Worm (Caenorhabditis elegans) whole organism, L1 larva: ENCODE measurements around the gene sqv-4.

Experiments used
- C16A3.4 ChIP-seq: fragments of 150-350 bp; optimal IDR thresholded peaks from 2 replicates; lab custom pipeline; 2014; ENCODE audit warnings: missing biosample characterization, missing genetic modification characterization
- C34B4.2 ChIP-seq: sonication (generic microtip); optimal IDR thresholded peaks from 2 replicates; lab custom pipeline; 2017; ENCODE audit warnings: mild to moderate bottlenecking, missing genetic modification characterization, missing compliant biosample characterization
- F16B12.6 ChIP-seq: fragments of 150-350 bp; optimal IDR thresholded peaks from 2 replicates; lab custom pipeline; 2014; ENCODE audit warnings: missing biosample characterization, missing genetic modification characterization
- Y116A8C.19 ChIP-seq: sonication (generic microtip); optimal IDR thresholded peaks from 2 replicates; lab custom pipeline; 2016; ENCODE audit warnings: missing compliant biosample characterization, missing genetic modification characterization, borderline replicate concordance
- aha-1 ChIP-seq: fragments of 150-350 bp; optimal IDR thresholded peaks from 2 replicates; lab custom pipeline; 2014; ENCODE audit warnings: missing biosample characterization, missing genetic modification characterization
- aly-2 ChIP-seq: fragments of 150-350 bp; optimal IDR thresholded peaks from 2 replicates; lab custom pipeline; 2014; ENCODE audit warnings: missing biosample characterization, missing genetic modification characterization
- blmp-1 ChIP-seq: fragments of 150-350 bp; optimal IDR thresholded peaks from 2 replicates; lab custom pipeline; 2014; ENCODE audit warnings: missing biosample characterization, missing genetic modification characterization
- ceh-63 ChIP-seq: fragments of 200-800 bp; sonication (Bioruptor generic); optimal IDR thresholded peaks from 2 replicates; lab custom pipeline; 2018; ENCODE audit warnings: mild to moderate bottlenecking, missing genetic modification characterization, missing compliant biosample characterization
- ceh-82 ChIP-seq, 3 experiments: fragments of 150-350 bp in 1 of 3; sonication (generic microtip) in 2 of 3; optimal IDR thresholded peaks; 2 replicates each; lab custom pipeline; 2014 to 2017; ENCODE audit warnings: missing biosample characterization in 3 of 3, missing genetic modification characterization in 3 of 3
- ceh-90 ChIP-seq: sonication (generic microtip); optimal IDR thresholded peaks from 2 replicates; lab custom pipeline; 2016; ENCODE audit warnings: missing genetic modification characterization, missing compliant biosample characterization
- dpl-1 ChIP-seq, 3 experiments: fragments of 150-350 bp in 2 of 3; sonication (generic microtip) in 1 of 3; optimal IDR thresholded peaks; 2 replicates each; lab custom pipeline; 2014 to 2017; ENCODE audit warnings: missing biosample characterization in 3 of 3, missing genetic modification characterization in 3 of 3, missing genetic modification reagents in 3 of 3
- efl-1 ChIP-seq, 4 experiments: fragments of 150-350 bp; optimal IDR thresholded peaks in 3 of 4; peaks in 1 of 4; 1 replicate in 1 of 4; 2 replicates in 3 of 4; lab custom pipeline; 2014; ENCODE audit warnings: missing biosample characterization in 2 of 4, missing genetic modification characterization in 2 of 4, missing genetic modification reagents in 2 of 4
- efl-3 ChIP-seq: fragments of 200-800 bp; sonication (Bioruptor generic); optimal IDR thresholded peaks from 2 replicates; lab custom pipeline; 2018; ENCODE audit warnings: mild to moderate bottlenecking, missing genetic modification characterization, missing compliant biosample characterization
- egl-13 ChIP-seq: sonication (generic microtip); optimal IDR thresholded peaks from 2 replicates; lab custom pipeline; 2016; ENCODE audit warnings: missing genotype, missing genetic modification reagents, missing genetic modification characterization, missing compliant biosample characterization
- elt-2 ChIP-seq: sonication (generic microtip); optimal IDR thresholded peaks from 2 replicates; lab custom pipeline; 2016; ENCODE audit warnings: missing genetic modification characterization, mild to moderate bottlenecking, inconsistent platforms, missing compliant biosample characterization, missing genetic modification reagents
- elt-3 ChIP-seq, 6 experiments: fragments of 150-350 bp in 1 of 6; sonication (generic microtip); optimal IDR thresholded peaks; 2 replicates each; lab custom pipeline; 2017 to 2018; ENCODE audit warnings: missing biosample characterization in 6 of 6, missing genetic modification characterization in 6 of 6, inconsistent platforms in 1 of 6
- fkh-10 ChIP-seq: sonication (generic microtip); optimal IDR thresholded peaks from 2 replicates; lab custom pipeline; 2017; ENCODE audit warnings: missing biosample characterization, missing genetic modification reagents, missing genetic modification characterization
- fos-1 ChIP-seq: fragments of 150-350 bp; optimal IDR thresholded peaks from 2 replicates; lab custom pipeline; 2014; ENCODE audit warnings: missing biosample characterization, missing genetic modification characterization
- grh-1 ChIP-seq: fragments of 200-800 bp; sonication (Bioruptor generic); IDR thresholded peaks from 2 replicates; pipeline ENCODE4 v1.3.6; 2022; ENCODE audit warnings: missing genetic modification reagents, missing genetic modification characterization, missing compliant biosample characterization
- hlh-4 ChIP-seq: sonication (generic microtip); optimal IDR thresholded peaks from 2 replicates; lab custom pipeline; 2016; ENCODE audit warnings: mild to moderate bottlenecking, missing genetic modification characterization, missing compliant biosample characterization
- isw-1 ChIP-seq: fragments of 200-800 bp; sonication (Bioruptor generic); IDR thresholded peaks from 2 replicates; pipeline ENCODE4 v1.3.6; 2022; ENCODE audit warnings: missing genetic modification characterization, missing compliant biosample characterization
- lin-14 ChIP-seq: fragments of 200-800 bp; sonication (Bioruptor generic); optimal IDR thresholded peaks from 2 replicates; lab custom pipeline; 2018; ENCODE audit warnings: mild to moderate bottlenecking, missing genetic modification characterization, moderate library complexity, missing compliant biosample characterization
- lin-15B ChIP-seq: fragments of 150-350 bp; sonication (generic microtip); optimal IDR thresholded peaks from 3 replicates; lab custom pipeline; 2014; ENCODE audit warnings: missing biosample characterization, missing genetic modification characterization
- lin-35 ChIP-seq, 2 experiments: fragments of 150-350 bp; optimal IDR thresholded peaks; 2 replicates each; lab custom pipeline; 2014; ENCODE audit warnings: missing biosample characterization in 2 of 2, missing genetic modification characterization in 2 of 2, missing genetic modification reagents in 2 of 2
- lir-3 ChIP-seq: sonication (generic microtip); optimal IDR thresholded peaks from 2 replicates; lab custom pipeline; 2016; ENCODE audit warnings: mild to moderate bottlenecking, missing genetic modification characterization, moderate library complexity, missing compliant biosample characterization; ENCODE audit not compliant: poor library complexity
- lsy-2 ChIP-seq, 2 experiments: fragments of 150-350 bp; optimal IDR thresholded peaks; 2 replicates each; lab custom pipeline; 2014; ENCODE audit warnings: missing biosample characterization in 2 of 2, missing genetic modification characterization in 2 of 2
- mef-2 ChIP-seq: fragments of 150-350 bp; optimal IDR thresholded peaks from 2 replicates; lab custom pipeline; 2014; ENCODE audit warnings: missing biosample characterization, missing genetic modification characterization
- mep-1 ChIP-seq: fragments of 150-350 bp; optimal IDR thresholded peaks from 2 replicates; lab custom pipeline; 2014; ENCODE audit warnings: missing biosample characterization, missing genetic modification characterization
- nhr-11 ChIP-seq: fragments of 150-350 bp; optimal IDR thresholded peaks from 2 replicates; lab custom pipeline; 2014; ENCODE audit warnings: missing biosample characterization, missing genetic modification characterization
- nhr-20 ChIP-seq: sonication (generic microtip); optimal IDR thresholded peaks from 2 replicates; lab custom pipeline; 2016; ENCODE audit warnings: mild to moderate bottlenecking, missing genetic modification characterization, missing compliant biosample characterization
- nhr-47 ChIP-seq: sonication (generic microtip); optimal IDR thresholded peaks from 2 replicates; lab custom pipeline; 2016; ENCODE audit warnings: mild to moderate bottlenecking, missing genetic modification characterization, moderate library complexity, missing compliant biosample characterization
- nhr-90 ChIP-seq: sonication (generic microtip); optimal IDR thresholded peaks from 2 replicates; lab custom pipeline; 2016; ENCODE audit warnings: mild to moderate bottlenecking, missing genetic modification characterization, missing compliant biosample characterization; ENCODE audit not compliant: poor library complexity
- pax-3 ChIP-seq: fragments of 200-800 bp; sonication (Bioruptor generic); optimal IDR thresholded peaks from 2 replicates; lab custom pipeline; 2018; ENCODE audit warnings: mild to moderate bottlenecking, missing genetic modification characterization, moderate library complexity, missing compliant biosample characterization
- rnt-1 ChIP-seq: sonication (generic microtip); optimal IDR thresholded peaks from 2 replicates; lab custom pipeline; 2016; ENCODE audit warnings: mild to moderate bottlenecking, missing genetic modification characterization, moderate library complexity, missing compliant biosample characterization
- snpc-4 ChIP-seq: fragments of 150-350 bp; optimal IDR thresholded peaks from 2 replicates; lab custom pipeline; 2014; ENCODE audit warnings: missing biosample characterization, missing genetic modification characterization
- snu-23 ChIP-seq: sonication (generic microtip); optimal IDR thresholded peaks from 2 replicates; lab custom pipeline; 2016; ENCODE audit warnings: missing genetic modification characterization, missing compliant biosample characterization
- sox-4 ChIP-seq: sonication (generic microtip); optimal IDR thresholded peaks from 2 replicates; lab custom pipeline; 2016; ENCODE audit warnings: missing genetic modification characterization, missing compliant biosample characterization
- sup-37 ChIP-seq: fragments of 200-800 bp; sonication (Bioruptor generic); optimal IDR thresholded peaks from 2 replicates; lab custom pipeline; 2018; ENCODE audit warnings: mild to moderate bottlenecking, missing genetic modification characterization, missing compliant biosample characterization
- swsn-7 ChIP-seq: sonication (generic microtip); optimal IDR thresholded peaks from 2 replicates; lab custom pipeline; 2016; ENCODE audit warnings: missing genetic modification characterization, missing compliant biosample characterization
- tlp-1 ChIP-seq: fragments of 150-350 bp; optimal IDR thresholded peaks from 2 replicates; lab custom pipeline; 2014; ENCODE audit warnings: missing biosample characterization, missing genetic modification characterization
- unc-130 ChIP-seq: fragments of 150-350 bp; optimal IDR thresholded peaks from 2 replicates; lab custom pipeline; 2017; ENCODE audit warnings: missing biosample characterization, missing genetic modification characterization, inconsistent platforms
- unc-62 ChIP-seq: fragments of 150-350 bp; optimal IDR thresholded peaks from 2 replicates; lab custom pipeline; 2014; ENCODE audit warnings: missing biosample characterization, missing genetic modification reagents, missing genetic modification characterization
- unc-86 ChIP-seq: sonication (generic microtip); optimal IDR thresholded peaks from 2 replicates; lab custom pipeline; 2016; ENCODE audit warnings: missing genetic modification characterization, missing compliant biosample characterization
- vab-15 ChIP-seq: sonication (generic microtip); optimal IDR thresholded peaks from 2 replicates; lab custom pipeline; 2017; ENCODE audit warnings: missing genotype, mild to moderate bottlenecking, missing genetic modification characterization, missing compliant biosample characterization
- xbp-1 ChIP-seq: sonication (generic microtip); optimal IDR thresholded peaks from 2 replicates; lab custom pipeline; 2016; ENCODE audit warnings: missing genetic modification characterization, missing compliant biosample characterization
- zip-4 ChIP-seq: fragments of 200-800 bp; sonication (Bioruptor generic); optimal IDR thresholded peaks from 2 replicates; lab custom pipeline; 2018; ENCODE audit warnings: mild to moderate bottlenecking, missing genetic modification characterization, moderate library complexity, missing compliant biosample characterization
- ztf-11 ChIP-seq, 2 experiments: sonication (generic microtip); optimal IDR thresholded peaks; 2 replicates each; lab custom pipeline; 2016 to 2017; ENCODE audit warnings: missing genetic modification characterization in 2 of 2, missing biosample characterization in 1 of 2, missing compliant biosample characterization in 1 of 2

Gene sqv-4

ce11 chrV:10679990-10680602, 18.8 kb upstream of the sqv-4 start:
- TF ChIP-seq fos-1 (tag; lab: Kevin White, UChicago), result no peak
- TF ChIP-seq mep-1, result peak; percentile 55
- peak; percentile 52 to 88 for TF ChIP-seq lsy-2 (tag; optimal IDR thresholded peaks at IDR 0.05; lab: Kevin White, UChicago)
- peak in 1 of 2 experiments; percentile 15 for TF ChIP-seq efl-1 (optimal IDR thresholded peaks at IDR 0.05; lab: Kevin White, UChicago)
- peak; percentile 10 to 92 for TF ChIP-seq efl-1 (GFP tag; optimal IDR thresholded peaks at IDR 0.05 in 1 of 2; lab: Kevin White, UChicago)
- peak; percentile 51 for TF ChIP-seq lin-14
- TF ChIP-seq snu-23, result peak; percentile 12
- TF ChIP-seq F16B12.6 (tag; lab: Kevin White, UChicago), result peak; percentile 77
- peak; percentile 2 for TF ChIP-seq nhr-47 (tag; lab: Kevin White, UChicago)
- TF ChIP-seq unc-86, result no peak
- TF ChIP-seq Y116A8C.19 (tag; lab: Kevin White, UChicago), result no peak
- peak in 1 of 2 experiments; percentile 30 for TF ChIP-seq lin-35 (GFP tag; optimal IDR thresholded peaks at IDR 0.05; lab: Kevin White, UChicago)
- peak; percentile 2 for TF ChIP-seq blmp-1 (tag; lab: Kevin White, UChicago)
- TF ChIP-seq dpl-1 (GFP tag; optimal IDR thresholded peaks at IDR 0.05; lab: Kevin White, UChicago), result peak in 1 of 3 experiments; percentile 28
- TF ChIP-seq lin-15B, result no peak
- peak; percentile 66 for TF ChIP-seq fkh-10

DNA sequence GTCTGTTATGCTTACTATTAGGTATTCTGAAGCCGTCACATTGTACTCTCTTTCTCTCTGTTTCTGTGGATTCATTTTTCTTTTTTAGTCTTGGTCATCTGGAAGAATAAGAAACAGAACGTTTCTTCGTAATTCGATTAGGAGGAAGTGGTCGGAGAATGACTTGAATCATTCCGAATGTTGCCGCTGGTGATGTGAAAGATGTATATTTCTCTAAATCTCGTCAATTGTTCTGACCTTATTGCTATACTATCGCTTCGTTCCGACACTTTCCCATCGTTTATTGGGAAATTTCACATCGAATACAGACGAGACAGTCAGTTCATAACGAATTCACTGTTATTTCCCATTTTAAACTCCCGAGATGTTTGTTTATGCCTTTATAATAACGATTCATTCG, 17.8 kb upstream of the sqv-4 start:
- TF ChIP-seq ceh-90 (no peak), blmp-1 (tag; lab: Kevin White, UChicago) (peak; percentile 73), lin-14 (peak; percentile 44)
- TF ChIP-seq, all 84 proteins: peak for 2

- peak; percentile 5 for TF ChIP-seq mep-1
- no peak for TF ChIP-seq elt-3 (tag; optimal IDR thresholded peaks at IDR 0.05; lab: Kevin White, UChicago)
- TF ChIP-seq egl-13 (tag; lab: Kevin White, UChicago), result no peak
- no peak for TF ChIP-seq aly-2 (tag; lab: Kevin White, UChicago)
- no peak for TF ChIP-seq ztf-11 (tag; optimal IDR thresholded peaks at IDR 0.05; lab: Kevin White, UChicago)
- peak; percentile 45 for TF ChIP-seq fkh-10
- TF ChIP-seq lsy-2 (tag; optimal IDR thresholded peaks at IDR 0.05; lab: Kevin White, UChicago), result peak in 1 of 2 experiments; percentile 55
- no peak for TF ChIP-seq sox-4
- no peak for TF ChIP-seq C16A3.4
- TF ChIP-seq swsn-7, result no peak
- no peak for TF ChIP-seq mef-2 (tag; lab: Kevin White, UChicago)
- TF ChIP-seq C34B4.2 (tag; lab: Kevin White, UChicago), result no peak
- TF ChIP-seq efl-3 (GFP tag; lab: Kevin White, UChicago), result no peak
- no peak for TF ChIP-seq isw-1 (GFP tag; lab: Robert Waterston, UW)
- TF ChIP-seq lin-14, result peak; percentile 88
- TF ChIP-seq nhr-20, result no peak
- TF ChIP-seq sup-37 (GFP tag; lab: Kevin White, UChicago), result no peak
- no peak for TF ChIP-seq aha-1
- peak; percentile 28 for TF ChIP-seq rnt-1 (tag; lab: Kevin White, UChicago)
- peak; percentile 32 for TF ChIP-seq xbp-1 (tag; lab: Kevin White, UChicago)
- peak; percentile 37 for TF ChIP-seq nhr-47 (tag; lab: Kevin White, UChicago)
- TF ChIP-seq hlh-4 (tag; lab: Kevin White, UChicago), result no peak
- TF ChIP-seq snpc-4, result no peak
- no peak for TF ChIP-seq elt-2 (tag; lab: Kevin White, UChicago)
- no peak for TF ChIP-seq unc-62
- no peak for TF ChIP-seq ceh-63 (GFP tag; lab: Kevin White, UChicago)
- TF ChIP-seq lir-3, result no peak
- TF ChIP-seq ceh-82 (tag; optimal IDR thresholded peaks at IDR 0.05; lab: Kevin White, UChicago), result peak in 1 of 3 experiments; percentile 51
- no peak for TF ChIP-seq nhr-11 (tag; lab: Kevin White, UChicago)
- no peak for TF ChIP-seq unc-130 (tag; lab: Kevin White, UChicago)
- no peak for TF ChIP-seq grh-1 (GFP tag; lab: Robert Waterston, UW)
- TF ChIP-seq Y116A8C.19 (tag; lab: Kevin White, UChicago), result no peak
- TF ChIP-seq vab-15 (tag; lab: Kevin White, UChicago), result no peak
- TF ChIP-seq nhr-90 (tag; lab: Kevin White, UChicago), result no peak
- TF ChIP-seq pax-3 (tag; lab: Kevin White, UChicago), result no peak
- TF ChIP-seq tlp-1 (tag; lab: Kevin White, UChicago), result no peak
- TF ChIP-seq zip-4 (GFP tag; lab: Kevin White, UChicago), result no peak
Observed at ce11 chrV:10677459-10677858, 16.2 kb upstream of the sqv-4 start.
